Worm (Caenorhabditis elegans): Measurements from ENCODE around the gene T05A1.5.

- TF ChIP-seq grh-1 (GFP tag; IDR thresholded peaks at IDR 0.05) (no peak), zag-1 (tag; optimal IDR thresholded peaks at IDR 0.05) (no peak), egl-27 (tag; optimal IDR thresholded peaks at IDR 0.05) (no peak), blmp-1 (tag; optimal IDR thresholded peaks at IDR 0.05) (no peak), snpc-4 (tag; optimal IDR thresholded peaks at IDR 0.05) (no peak), pqm-1 (tag; optimal IDR thresholded peaks at IDR 0.05) (no peak), aly-2 (tag; optimal IDR thresholded peaks at IDR 0.05) (no peak)
Observed at ce11 chrIV:9510439-9510838, 35.6 kb upstream of the T05A1.5 start, which contains the start of gene C33A12.4.

Measured in whole organism, L1 larva.